Worm (Caenorhabditis elegans) whole organism, mixed stage, embryonic: ENCODE results near the gene K08D9.9.

Source experiments
- ceh-39 ChIP-seq: fragments of 150-350 bp; optimal IDR thresholded peaks from 2 replicates; lab custom pipeline; 2014; ENCODE audit warnings: missing biosample characterization, missing genetic modification characterization
- drap-1 ChIP-seq: fragments of 200-800 bp; sonication (Bioruptor generic); optimal IDR thresholded peaks from 3 replicates; lab custom pipeline; 2018; ENCODE audit warnings: mild to moderate bottlenecking, missing genetic modification characterization, missing compliant biosample characterization
- elt-1 ChIP-seq: sonication (generic microtip); optimal IDR thresholded peaks from 2 replicates; lab custom pipeline; 2017; ENCODE audit warnings: missing genetic modification characterization, mild to moderate bottlenecking, missing compliant biosample characterization, antibody characterized with exemption, moderate library complexity, borderline replicate concordance; ENCODE audit not compliant: insufficient read depth
- lin-13 ChIP-seq: fragments of 150-350 bp; optimal IDR thresholded peaks from 2 replicates; lab custom pipeline; 2014; ENCODE audit warnings: missing biosample characterization, missing genetic modification characterization
- lin-32 ChIP-seq: fragments of 200-800 bp; sonication (Bioruptor generic); optimal IDR thresholded peaks from 2 replicates; lab custom pipeline; 2018; ENCODE audit warnings: mild to moderate bottlenecking, missing genetic modification characterization, missing compliant biosample characterization
- nhr-12 ChIP-seq: fragments of 150-350 bp; optimal IDR thresholded peaks from 2 replicates; lab custom pipeline; 2014; ENCODE audit warnings: missing biosample characterization, missing genetic modification characterization
- nhr-2 ChIP-seq: fragments of 150-350 bp; optimal IDR thresholded peaks from 2 replicates; lab custom pipeline; 2014; ENCODE audit warnings: missing biosample characterization, missing genetic modification characterization
- nhr-237 ChIP-seq: fragments of 150-350 bp; optimal IDR thresholded peaks from 2 replicates; lab custom pipeline; 2014; ENCODE audit warnings: missing biosample characterization, missing genetic modification characterization
- nhr-28 ChIP-seq: fragments of 150-350 bp; optimal IDR thresholded peaks from 2 replicates; lab custom pipeline; 2014; ENCODE audit warnings: missing biosample characterization, missing genetic modification characterization
- sptf-1 ChIP-seq: sonication (generic microtip); optimal IDR thresholded peaks from 2 replicates; lab custom pipeline; 2017; ENCODE audit warnings: mild to moderate bottlenecking, missing genetic modification characterization, moderate library complexity, missing compliant biosample characterization
- unc-120 ChIP-seq: sonication (generic microtip); optimal IDR thresholded peaks from 2 replicates; lab custom pipeline; 2017; ENCODE audit warnings: missing genetic modification characterization, missing compliant biosample characterization; ENCODE audit not compliant: poor library complexity, severe bottlenecking
- unc-39 ChIP-seq: fragments of 150-350 bp; optimal IDR thresholded peaks from 2 replicates; lab custom pipeline; 2014; ENCODE audit warnings: missing biosample characterization, missing genetic modification characterization
- unc-62 ChIP-seq: fragments of 150-350 bp; optimal IDR thresholded peaks from 2 replicates; lab custom pipeline; 2014; ENCODE audit warnings: missing biosample characterization, missing genetic modification reagents, missing genetic modification characterization
- ztf-11 ChIP-seq: fragments of 150-350 bp; optimal IDR thresholded peaks from 2 replicates; lab custom pipeline; 2014; ENCODE audit warnings: missing biosample characterization, missing genetic modification characterization

DNA sequence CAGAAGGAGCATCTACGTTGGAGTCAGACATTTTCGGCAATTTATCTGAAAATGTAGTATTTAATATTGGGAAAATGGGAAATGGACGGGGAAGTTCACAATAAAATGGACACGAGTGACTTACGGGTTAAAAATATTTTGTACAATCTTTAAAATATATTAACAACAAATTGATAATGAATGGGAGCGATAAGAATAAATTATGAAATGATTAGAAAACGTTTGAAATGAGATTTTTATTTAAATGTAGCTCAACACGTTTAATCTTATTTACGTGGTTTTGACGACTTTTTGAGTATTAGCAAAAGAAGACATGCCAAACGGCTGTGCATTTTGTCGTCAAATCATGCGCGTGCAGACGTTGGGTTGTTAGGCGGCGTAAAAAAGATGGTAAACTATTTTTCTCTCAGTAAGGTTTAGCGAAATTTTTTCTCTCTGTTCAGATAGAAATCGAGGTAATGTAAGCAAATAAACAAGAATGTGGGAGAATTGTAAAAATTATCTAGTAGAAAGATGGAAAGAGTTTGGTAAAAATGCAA, 41.7 kb upstream of the K08D9.9 start, which contains the start of gene fbxa-64:
- TF ChIP-seq nhr-2 (no peak), lin-13 (tag; lab: Kevin White, UChicago) (no peak), ztf-11 (tag; lab: Kevin White, UChicago) (no peak), lin-32 (no peak), unc-62 (GFP tag; lab: Kevin White, UChicago) (no peak), ceh-39 (tag; lab: Kevin White, UChicago) (no peak), unc-120 (tag; lab: Kevin White, UChicago) (no peak), nhr-237 (no peak), elt-1 (tag; lab: Kevin White, UChicago) (no peak), nhr-28 (no peak), nhr-12 (tag; lab: Kevin White, UChicago) (no peak), sptf-1 (tag; lab: Kevin White, UChicago) (no peak), drap-1 (no peak), unc-39 (tag; lab: Kevin White, UChicago) (no peak)
